Worm (Caenorhabditis elegans) whole organism, young adult: ENCODE data around the gene C45G9.11.

ENCODE experiments used
- B0261.1 ChIP-seq: sonication (generic microtip); optimal IDR thresholded peaks from 2 replicates; lab custom pipeline; 2016; ENCODE audit warnings: mild to moderate bottlenecking, missing genetic modification characterization, moderate library complexity, missing compliant biosample characterization
- D2030.7 ChIP-seq: fragments of 200-800 bp; sonication (Bioruptor generic); IDR thresholded peaks from 2 replicates; pipeline ENCODE4 v1.3.6; 2022; ENCODE audit warnings: missing genetic modification reagents, missing genetic modification characterization, missing compliant biosample characterization
- F22D6.2 ChIP-seq: sonication (generic microtip); optimal IDR thresholded peaks from 2 replicates; lab custom pipeline; 2016; ENCODE audit warnings: mild to moderate bottlenecking, missing genetic modification characterization, missing compliant biosample characterization
- F33H1.4 ChIP-seq: fragments of 200-800 bp; sonication (Bioruptor generic); IDR thresholded peaks from 2 replicates; pipeline ENCODE4 v1.3.6; 2022; ENCODE audit warnings: missing genetic modification reagents, missing genetic modification characterization, missing compliant biosample characterization
- F37B4.10 ChIP-seq: fragments of 200-800 bp; sonication (Bioruptor generic); IDR thresholded peaks from 2 replicates; pipeline ENCODE4 v1.3.6; 2022; ENCODE audit warnings: missing genetic modification characterization, missing compliant biosample characterization
- F39B2.1 ChIP-seq: fragments of 200-800 bp; sonication (Bioruptor generic); IDR thresholded peaks from 2 replicates; pipeline ENCODE4 v1.3.6; 2022; ENCODE audit warnings: missing genetic modification reagents, missing genetic modification characterization, missing compliant biosample characterization
- F52B5.7 ChIP-seq: sonication (generic microtip); optimal IDR thresholded peaks from 2 replicates; lab custom pipeline; 2016; ENCODE audit warnings: mild to moderate bottlenecking, missing genetic modification characterization, missing compliant biosample characterization
- K12H6.12 ChIP-seq: fragments of 200-800 bp; sonication (Bioruptor generic); optimal IDR thresholded peaks from 2 replicates; lab custom pipeline; 2018; ENCODE audit warnings: mild to moderate bottlenecking, missing genetic modification characterization, missing compliant biosample characterization
- T07F8.4 ChIP-seq: sonication (generic microtip); optimal IDR thresholded peaks from 2 replicates; lab custom pipeline; 2016; ENCODE audit warnings: mild to moderate bottlenecking, missing genetic modification characterization, moderate library complexity, missing compliant biosample characterization
- Y53F4B.3 ChIP-seq: fragments of 200-800 bp; sonication (Bioruptor generic); IDR thresholded peaks from 2 replicates; pipeline ENCODE4 v1.3.6; 2022; ENCODE audit warnings: missing genetic modification reagents, missing genetic modification characterization, missing compliant biosample characterization
- Y56A3A.18 ChIP-seq: fragments of 200-800 bp; sonication (Bioruptor generic); IDR thresholded peaks from 2 replicates; pipeline ENCODE4 v1.3.6; 2022; ENCODE audit warnings: missing genetic modification reagents, missing genetic modification characterization, missing compliant biosample characterization
- Y67H2A.10 ChIP-seq: fragments of 200-800 bp; sonication (Bioruptor generic); conservative IDR thresholded peaks from 2 replicates; pipeline ENCODE4 v1.3.6; 2022; ENCODE audit warnings: missing genetic modification reagents, missing genetic modification characterization, missing compliant biosample characterization
- Y79H2A.3 ChIP-seq: fragments of 200-800 bp; sonication (Bioruptor generic); conservative IDR thresholded peaks from 2 replicates; pipeline ENCODE4 v1.3.6; 2022; ENCODE audit warnings: missing genetic modification reagents, missing genetic modification characterization, missing compliant biosample characterization
- akir-1 ChIP-seq: fragments of 200-800 bp; sonication (Bioruptor generic); optimal IDR thresholded peaks from 2 replicates; lab custom pipeline; 2018; ENCODE audit warnings: mild to moderate bottlenecking, missing genetic modification characterization, moderate library complexity, missing compliant biosample characterization
- ama-1 ChIP-seq, 3 experiments: fragments of 150-350 bp in 1 of 3; sonication (generic microtip) in 2 of 3; optimal IDR thresholded peaks; 2 replicates each; lab custom pipeline; 2014 to 2018; ENCODE audit warnings: missing biosample characterization in 2 of 3, missing genetic modification characterization in 2 of 3, missing genetic modification reagents in 2 of 3
- atf-7 ChIP-seq: sonication (generic microtip); optimal IDR thresholded peaks from 2 replicates; lab custom pipeline; 2017; ENCODE audit warnings: mild to moderate bottlenecking, missing genetic modification characterization, missing compliant biosample characterization
- athp-1 ChIP-seq: sonication (generic microtip); optimal IDR thresholded peaks from 2 replicates; lab custom pipeline; 2017; ENCODE audit warnings: mild to moderate bottlenecking, missing genetic modification characterization, missing compliant biosample characterization
- attf-3 ChIP-seq: fragments of 200-800 bp; sonication (Bioruptor generic); conservative IDR thresholded peaks from 2 replicates; pipeline ENCODE4 v1.3.6; 2022; ENCODE audit warnings: missing genetic modification reagents, missing genetic modification characterization, missing compliant biosample characterization
- cebp-1 ChIP-seq, 2 experiments: fragments of 200-800 bp in 1 of 2; sonication (Bioruptor generic) in 1 of 2; sonication (generic microtip) in 1 of 2; IDR thresholded peaks in 1 of 2; optimal IDR thresholded peaks in 1 of 2; 2 replicates each; pipeline versions ENCODE4 v1.3.6 to Lab custom; 2017 to 2022; ENCODE audit warnings: missing compliant biosample characterization in 2 of 2, missing genetic modification characterization in 2 of 2, mild to moderate bottlenecking in 1 of 2, missing genetic modification reagents in 1 of 2, moderate library complexity in 1 of 2
- ceh-27 ChIP-seq: fragments of 200-800 bp; sonication (Bioruptor generic); optimal IDR thresholded peaks from 2 replicates; lab custom pipeline; 2018; ENCODE audit warnings: mild to moderate bottlenecking, missing genetic modification characterization, moderate library complexity, missing compliant biosample characterization
- ceh-79 ChIP-seq: sonication (generic microtip); optimal IDR thresholded peaks from 2 replicates; lab custom pipeline; 2017; ENCODE audit warnings: mild to moderate bottlenecking, missing genetic modification characterization, missing compliant biosample characterization
- chd-7 ChIP-seq: sonication (generic microtip); optimal IDR thresholded peaks from 2 replicates; lab custom pipeline; 2016; ENCODE audit warnings: mild to moderate bottlenecking, missing genetic modification characterization, moderate library complexity, missing compliant biosample characterization
- die-1 ChIP-seq: sonication (generic microtip); optimal IDR thresholded peaks from 2 replicates; lab custom pipeline; 2016; ENCODE audit warnings: missing genotype, mild to moderate bottlenecking, missing genetic modification characterization, missing compliant biosample characterization
- egl-18 ChIP-seq: fragments of 200-800 bp; sonication (Bioruptor generic); IDR thresholded peaks from 2 replicates; pipeline ENCODE4 v1.3.6; 2022; ENCODE audit warnings: missing genetic modification reagents, missing genetic modification characterization, missing compliant biosample characterization
- ekl-4 ChIP-seq: fragments of 200-800 bp; sonication (Bioruptor generic); IDR thresholded peaks from 2 replicates; pipeline ENCODE4 v1.3.6; 2022; ENCODE audit warnings: missing genetic modification reagents, missing genetic modification characterization, missing compliant biosample characterization
- hmg-1.2 ChIP-seq: fragments of 200-800 bp; sonication (Bioruptor generic); IDR thresholded peaks from 2 replicates; pipeline ENCODE4 v1.3.6; 2022; ENCODE audit warnings: missing genetic modification reagents, missing genetic modification characterization, missing compliant biosample characterization
- hrde-1 ChIP-seq: sonication (generic microtip); optimal IDR thresholded peaks from 2 replicates; lab custom pipeline; 2016; ENCODE audit warnings: missing genetic modification characterization, mild to moderate bottlenecking, missing compliant biosample characterization, moderate library complexity, missing genotype, missing genetic modification reagents, borderline replicate concordance
- hsf-1 ChIP-seq: fragments of 200-800 bp; sonication (Bioruptor generic); IDR thresholded peaks from 2 replicates; pipeline ENCODE4 v1.3.6; 2022; ENCODE audit warnings: missing genetic modification reagents, missing genetic modification characterization, missing compliant biosample characterization
- let-607 ChIP-seq, 2 experiments: fragments of 200-800 bp in 1 of 2; sonication (Bioruptor generic) in 1 of 2; sonication (generic microtip) in 1 of 2; optimal IDR thresholded peaks; 2 replicates each; lab custom pipeline; 2016 to 2018; ENCODE audit warnings: mild to moderate bottlenecking in 2 of 2, missing compliant biosample characterization in 2 of 2, missing genetic modification characterization in 2 of 2, moderate library complexity in 2 of 2, missing genotype in 1 of 2
- lin-35 ChIP-seq, 3 experiments: fragments of 150-350 bp in 2 of 3; sonication (generic microtip) in 1 of 3; optimal IDR thresholded peaks; 2 replicates each; lab custom pipeline; 2014 to 2018; ENCODE audit warnings: missing biosample characterization in 3 of 3, missing genetic modification characterization in 3 of 3, missing genetic modification reagents in 3 of 3
- lsl-1 ChIP-seq: fragments of 200-800 bp; sonication (Bioruptor generic); optimal IDR thresholded peaks from 2 replicates; lab custom pipeline; 2018; ENCODE audit warnings: mild to moderate bottlenecking, missing genetic modification characterization, moderate library complexity, missing compliant biosample characterization
- madf-10 ChIP-seq: sonication (generic microtip); optimal IDR thresholded peaks from 2 replicates; lab custom pipeline; 2016; ENCODE audit warnings: mild to moderate bottlenecking, missing genetic modification characterization, missing compliant biosample characterization
- madf-6 ChIP-seq: fragments of 200-800 bp; sonication (Bioruptor generic); IDR thresholded peaks from 2 replicates; pipeline ENCODE4 v1.3.6; 2022; ENCODE audit warnings: missing genetic modification reagents, missing genetic modification characterization, missing compliant biosample characterization
- nfyb-1 ChIP-seq: fragments of 200-800 bp; sonication (Bioruptor generic); IDR thresholded peaks from 2 replicates; pipeline ENCODE4 v1.3.6; 2022; ENCODE audit warnings: missing genetic modification reagents, missing genetic modification characterization, missing compliant biosample characterization
- nhr-80 ChIP-seq: sonication (generic microtip); optimal IDR thresholded peaks from 2 replicates; lab custom pipeline; 2016; ENCODE audit warnings: missing genetic modification characterization, missing compliant biosample characterization
- pbrm-1 ChIP-seq: fragments of 200-800 bp; sonication (Bioruptor generic); IDR thresholded peaks from 2 replicates; pipeline ENCODE4 v1.3.6; 2022; ENCODE audit warnings: missing genetic modification reagents, missing genetic modification characterization, missing compliant biosample characterization
- rcor-1 ChIP-seq: fragments of 200-800 bp; sonication (Bioruptor generic); IDR thresholded peaks from 2 replicates; pipeline ENCODE4 v1.3.6; 2022; ENCODE audit warnings: missing genetic modification reagents, missing genetic modification characterization, missing compliant biosample characterization
- sdz-38 ChIP-seq: sonication (generic microtip); optimal IDR thresholded peaks from 2 replicates; lab custom pipeline; 2016; ENCODE audit warnings: missing genotype, missing genetic modification characterization, missing compliant biosample characterization
- snpc-4 ChIP-seq, 5 experiments: fragments of 150-350 bp in 1 of 5; sonication (generic microtip) in 4 of 5; optimal IDR thresholded peaks; 2 replicates each; lab custom pipeline; 2014 to 2018; ENCODE audit warnings: missing genetic modification characterization in 5 of 5, missing biosample characterization in 3 of 5, antibody characterized with exemption in 2 of 5, mild to moderate bottlenecking in 2 of 5, missing compliant biosample characterization in 2 of 5, missing genotype in 2 of 5, moderate library complexity in 2 of 5, missing genetic modification reagents in 1 of 5
- somi-1 ChIP-seq: fragments of 200-800 bp; sonication (Bioruptor generic); optimal IDR thresholded peaks from 2 replicates; lab custom pipeline; 2018; ENCODE audit warnings: mild to moderate bottlenecking, missing genetic modification characterization, missing compliant biosample characterization
- tbp1 ChIP-seq: fragments of 200-800 bp; sonication (Bioruptor generic); optimal IDR thresholded peaks from 2 replicates; lab custom pipeline; 2018; ENCODE audit warnings: mild to moderate bottlenecking, missing genetic modification characterization, missing compliant biosample characterization
- tlf-1 ChIP-seq: fragments of 200-800 bp; sonication (Bioruptor generic); optimal IDR thresholded peaks from 2 replicates; lab custom pipeline; 2018; ENCODE audit warnings: mild to moderate bottlenecking, missing genetic modification characterization, missing compliant biosample characterization
- ztf-28 ChIP-seq: fragments of 200-800 bp; sonication (Bioruptor generic); IDR thresholded peaks from 2 replicates; pipeline ENCODE4 v1.3.6; 2022; ENCODE audit warnings: missing genetic modification reagents, missing genetic modification characterization, missing compliant biosample characterization

C45G9.11 gene

DNA sequence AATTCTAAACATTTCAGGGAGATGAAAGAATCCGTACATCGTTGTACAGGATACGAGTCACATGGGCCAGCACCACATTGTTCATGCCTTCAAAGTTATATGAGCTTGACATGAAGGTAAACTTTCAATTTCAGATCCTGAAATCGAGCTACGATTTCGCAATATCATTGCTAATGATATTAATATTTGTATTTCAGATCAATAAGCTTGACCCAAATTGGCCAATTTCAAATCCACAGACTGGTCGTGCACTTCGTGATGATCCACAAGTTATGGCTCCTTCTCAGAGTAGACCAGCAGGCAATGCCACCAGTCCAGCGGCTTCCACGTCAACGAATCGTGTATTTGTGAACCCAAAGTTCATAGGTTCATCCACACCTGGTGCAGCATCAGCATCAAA lies 42.2 kb downstream of the C45G9.11 start:
- TF ChIP-seq cebp-1 (GFP tag; IDR thresholded peaks at IDR 0.05; lab: Robert Waterston, UW) = no peak
- peak; percentile 64 for TF ChIP-seq cebp-1 (tag; optimal IDR thresholded peaks at IDR 0.05; lab: Kevin White, UChicago)
- no peak for TF ChIP-seq lsl-1 (GFP tag; lab: Kevin White, UChicago)
- TF ChIP-seq, all 124 proteins: peak for 1

DNA sequence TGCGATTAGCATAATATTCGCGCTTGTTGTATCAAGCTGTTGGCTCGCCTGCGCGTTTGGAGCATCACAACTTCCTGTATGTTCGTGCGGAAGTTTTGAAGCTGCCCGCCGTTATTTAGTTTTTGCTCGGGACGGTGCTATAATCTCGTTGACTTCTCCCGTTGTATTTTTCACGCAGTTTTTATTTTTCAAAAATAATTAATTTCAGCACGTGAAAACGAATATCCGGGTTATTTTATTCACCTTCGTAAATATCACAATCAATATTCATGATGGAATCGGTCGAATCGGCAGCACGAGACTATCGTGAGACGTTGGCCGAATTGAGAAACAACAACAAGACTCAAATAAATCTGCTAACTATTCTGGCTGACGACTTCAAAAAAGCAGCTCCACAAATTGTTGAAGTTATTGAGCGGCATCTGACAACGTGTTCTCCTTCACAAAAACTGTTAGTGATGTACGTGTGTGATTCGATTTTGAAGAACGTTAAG lies 43.3 kb downstream of the C45G9.11 start:
- peak; percentile 67 for TF ChIP-seq tlf-1 (GFP tag; lab: Kevin White, UChicago)
- no peak for TF ChIP-seq snpc-4 (GFP tag; optimal IDR thresholded peaks at IDR 0.05; lab: Kevin White, UChicago)
- TF ChIP-seq snpc-4 (tag; optimal IDR thresholded peaks at IDR 0.05; lab: Kevin White, UChicago) = peak in 2 of 4 experiments; percentile 26 to 43
- peak in 1 of 3 experiments; percentile 20 for TF ChIP-seq lin-35 (GFP tag; optimal IDR thresholded peaks at IDR 0.05; lab: Kevin White, UChicago)
- peak; percentile 45; the same call in 1 of the 2 replicates for TF ChIP-seq pbrm-1 (GFP tag; lab: Robert Waterston, UW)
- TF ChIP-seq akir-1 (GFP tag; lab: Kevin White, UChicago) = no peak
- peak; percentile 57 for TF ChIP-seq rcor-1 (GFP tag; lab: Robert Waterston, UW)
- no peak for TF ChIP-seq egl-18 (GFP tag; lab: Robert Waterston, UW)
- peak; percentile 5 for TF ChIP-seq T07F8.4
- TF ChIP-seq nfyb-1 = 0 out of 2 replicates have a peak, but pooled peaks have one; percentile 65
- no peak for TF ChIP-seq somi-1 (GFP tag; lab: Kevin White, UChicago)
- no peak; the same call in 1 of the 2 replicates for TF ChIP-seq hsf-1 (GFP tag; lab: Robert Waterston, UW)
- no peak for TF ChIP-seq K12H6.12
- peak; percentile 12; the same call in 1 of the 2 replicates for TF ChIP-seq Y67H2A.10
- peak; percentile 43 for TF ChIP-seq madf-10 (tag; lab: Kevin White, UChicago)
- peak; percentile 90 for TF ChIP-seq ama-1 (optimal IDR thresholded peaks at IDR 0.05; lab: Kevin White, UChicago)
- peak in 1 of 2 experiments; percentile 39 for TF ChIP-seq ama-1 (GFP tag; optimal IDR thresholded peaks at IDR 0.05; lab: Kevin White, UChicago)
- no peak for TF ChIP-seq F22D6.2
- TF ChIP-seq madf-6 (GFP tag; lab: Robert Waterston, UW) = no peak; the same call in 1 of the 2 replicates
- 0 out of 2 replicates have a peak, but pooled peaks have one; percentile 58 for TF ChIP-seq F39B2.1
- 0 out of 2 replicates have a peak, but pooled peaks have one; percentile 19 for TF ChIP-seq ztf-28
- TF ChIP-seq F52B5.7 (tag; lab: Kevin White, UChicago) = peak; percentile 64
- peak; percentile 27; the same call in 1 of the 2 replicates for TF ChIP-seq hmg-1.2 (GFP tag; lab: Robert Waterston, UW)
- TF ChIP-seq athp-1 (tag; lab: Kevin White, UChicago) = peak; percentile 48
- peak; percentile 14 for TF ChIP-seq lsl-1 (GFP tag; lab: Kevin White, UChicago)
- peak; percentile 16; the same call in 1 of the 2 replicates for TF ChIP-seq attf-3 (GFP tag; lab: Robert Waterston, UW)
- TF ChIP-seq sdz-38 (tag; lab: Kevin White, UChicago) = no peak
- TF ChIP-seq F33H1.4 = peak; percentile 36; the same call in 1 of the 2 replicates
- peak; percentile 9 for TF ChIP-seq nhr-80 (tag; lab: Kevin White, UChicago)
- peak; percentile 58 for TF ChIP-seq hrde-1 (tag; lab: Kevin White, UChicago)
- TF ChIP-seq let-607 (tag; optimal IDR thresholded peaks at IDR 0.05; lab: Kevin White, UChicago) = peak in 1 of 2 experiments; percentile 21
- no peak for TF ChIP-seq F37B4.10 (GFP tag; lab: Robert Waterston, UW)
- TF ChIP-seq ekl-4 (GFP tag; lab: Robert Waterston, UW) = peak; percentile 51; the same call in 1 of the 2 replicates
- TF ChIP-seq Y53F4B.3 (GFP tag; lab: Robert Waterston, UW) = peak; percentile 53; the same call in 1 of the 2 replicates
- TF ChIP-seq D2030.7 = peak; percentile 55
- no peak for TF ChIP-seq ceh-27
- peak; percentile 23 for TF ChIP-seq die-1
- TF ChIP-seq ceh-79 (tag; lab: Kevin White, UChicago) = no peak
- TF ChIP-seq atf-7 (tag; lab: Kevin White, UChicago) = peak; percentile 27
- TF ChIP-seq Y56A3A.18 (GFP tag; lab: Robert Waterston, UW) = peak; percentile 11; the same call in 1 of the 2 replicates
- TF ChIP-seq B0261.1 (tag; lab: Kevin White, UChicago) = peak; percentile 19
- TF ChIP-seq Y79H2A.3 (GFP tag; lab: Robert Waterston, UW) = peak; percentile 67; the same call in 1 of the 2 replicates
- TF ChIP-seq chd-7 (tag; lab: Kevin White, UChicago) = peak; percentile 27
- peak; percentile 48 for TF ChIP-seq tbp1 (GFP tag; lab: Kevin White, UChicago)
